Worm (Caenorhabditis elegans) whole organism, L4 larva: ENCODE results near the gene ZK180.7.

Source experiments
- R02D3.7 ChIP-seq: fragments of 150-350 bp; sonication (generic microtip); optimal IDR thresholded peaks from 3 replicates; lab custom pipeline; 2014; ENCODE audit warnings: missing biosample characterization, missing genetic modification characterization
- ZK546.5 ChIP-seq, 2 experiments: sonication (generic microtip); optimal IDR thresholded peaks; 2 replicates each; lab custom pipeline; 2017; ENCODE audit warnings: missing biosample characterization in 2 of 2, missing genetic modification characterization in 2 of 2
- ceh-82 ChIP-seq: sonication (generic microtip); optimal IDR thresholded peaks from 2 replicates; lab custom pipeline; 2017; ENCODE audit warnings: missing biosample characterization, missing genetic modification characterization
- lin-15B ChIP-seq: fragments of 150-350 bp; sonication (generic microtip); optimal IDR thresholded peaks from 3 replicates; lab custom pipeline; 2014; ENCODE audit warnings: missing biosample characterization, missing genetic modification characterization
- mdl-1 ChIP-seq, 2 experiments: fragments of 150-350 bp in 1 of 2; sonication (generic microtip) in 1 of 2; optimal IDR thresholded peaks; 2 replicates each; lab custom pipeline; 2014 to 2017; ENCODE audit warnings: missing biosample characterization in 2 of 2, missing genetic modification characterization in 2 of 2
- nhr-25 ChIP-seq: sonication (generic microtip); optimal IDR thresholded peaks from 2 replicates; lab custom pipeline; 2017; ENCODE audit warnings: missing genetic modification characterization, mild to moderate bottlenecking, missing compliant biosample characterization, antibody characterized with exemption, moderate library complexity, borderline replicate concordance; ENCODE audit not compliant: insufficient read depth
- pha-4 ChIP-seq, 2 experiments: fragments of 150-350 bp in 1 of 2; fragments of 200-800 bp in 1 of 2; sonication (Bioruptor generic) in 1 of 2; IDR thresholded peaks in 1 of 2; optimal IDR thresholded peaks in 1 of 2; 2 replicates each; pipeline versions ENCODE4 v1.3.6 to Lab custom; 2014 to 2022; ENCODE audit warnings: missing genetic modification characterization in 2 of 2, missing genetic modification reagents in 2 of 2, missing biosample characterization in 1 of 2, missing compliant biosample characterization in 1 of 2
- snpc-4 ChIP-seq: fragments of 150-350 bp; optimal IDR thresholded peaks from 2 replicates; lab custom pipeline; 2014; ENCODE audit warnings: missing biosample characterization, missing genetic modification characterization
- unc-130 ChIP-seq: sonication (generic microtip); optimal IDR thresholded peaks from 2 replicates; lab custom pipeline; 2016; ENCODE audit warnings: missing genetic modification reagents, missing genetic modification characterization, missing compliant biosample characterization
- unc-62 ChIP-seq, 3 experiments: fragments of 150-350 bp in 1 of 3; sonication (generic microtip); optimal IDR thresholded peaks in 2 of 3; peaks in 1 of 3; 1 replicate in 1 of 3; 2 replicates in 2 of 3; lab custom pipeline; 2014 to 2017; ENCODE audit warnings: missing biosample characterization in 3 of 3, missing genetic modification characterization in 3 of 3, missing genetic modification reagents in 3 of 3, missing genotype in 1 of 3

ce11 chrIV:4524943-4525342 is 34.6 kb downstream of the ZK180.7 start, which contains the start of gene ZK180.6:
- TF ChIP-seq R02D3.7 (tag; lab: Kevin White, UChicago) (no peak), nhr-25 (tag; lab: Kevin White, UChicago) (no peak), pha-4 (GFP tag; IDR thresholded peaks at IDR 0.05; lab: Robert Waterston, UW) (no peak), pha-4 (tag; optimal IDR thresholded peaks at IDR 0.05; lab: Kevin White, UChicago) (no peak), lin-15B (tag; lab: Kevin White, UChicago) (no peak), snpc-4 (no peak), unc-62 (GFP tag; optimal IDR thresholded peaks at IDR 0.05 in 1 of 2; lab: Kevin White, UChicago) (no peak), unc-62 (tag; optimal IDR thresholded peaks at IDR 0.05; lab: Kevin White, UChicago) (no peak), ZK546.5 (tag; optimal IDR thresholded peaks at IDR 0.05; lab: Kevin White, UChicago) (no peak), ceh-82 (no peak), mdl-1 (tag; optimal IDR thresholded peaks at IDR 0.05; lab: Kevin White, UChicago) (no peak), unc-130 (GFP tag; lab: Kevin White, UChicago) (no peak)
